Fruit fly (Drosophila melanogaster): ENCODE results near the gene CG2854.
A peak's percentile ranks its signal among the peaks of the same experiment; 100 is the strongest.

DNA sequence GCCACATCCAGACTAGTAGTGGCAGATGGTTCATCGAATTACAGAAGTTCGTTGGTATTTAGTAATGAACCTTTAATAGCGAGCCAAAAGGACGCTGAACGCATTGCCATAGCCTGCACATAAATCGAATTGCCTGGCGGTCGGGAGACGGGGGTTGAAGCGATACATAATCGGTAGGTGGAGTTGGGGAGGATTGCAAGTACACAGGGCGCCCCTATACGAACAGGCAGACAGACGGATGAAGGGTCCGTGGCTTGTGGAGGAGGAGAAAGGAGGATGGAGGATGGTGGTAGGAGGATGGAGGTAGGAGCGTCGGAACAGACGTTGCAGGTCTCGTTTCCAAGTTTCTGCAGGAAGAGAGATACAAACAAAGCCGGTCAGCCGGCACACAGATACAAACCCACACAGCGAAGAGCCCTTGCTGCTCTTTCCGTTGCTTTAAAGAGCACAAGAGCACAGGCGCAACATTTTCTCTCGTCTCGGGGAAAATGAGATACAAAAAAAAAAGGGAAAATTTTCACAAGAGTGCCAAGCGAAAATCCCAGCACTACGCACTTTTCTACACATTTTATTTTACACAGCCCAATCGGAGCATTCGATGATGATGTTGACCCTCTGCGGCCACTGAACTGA lies 3.2 kb upstream of the CG2854 start:
- TF ChIP-seq CG13204 (GFP tag; optimal IDR thresholded peaks at IDR 0.05) (peak; percentile 91), CG15710 (tag; optimal IDR thresholded peaks at IDR 0.05) (no peak), CG32121 (GFP tag; IDR thresholded peaks at IDR 0.05) (no peak), Pif1B (GFP tag; optimal IDR thresholded peaks at IDR 0.05) (no peak), CG14655 (GFP tag; optimal IDR thresholded peaks at IDR 0.05) (no peak), CG34367 (tag; optimal IDR thresholded peaks at IDR 0.05) (no peak), gl (tag; optimal IDR thresholded peaks at IDR 0.05) (no peak), D1 (tag; optimal IDR thresholded peaks at IDR 0.05) (no peak), Ets98B (GFP tag; IDR thresholded peaks at IDR 0.05) (no peak), CG17806 (tag; optimal IDR thresholded peaks at IDR 0.05) (no peak), CG12605 (GFP tag; IDR thresholded peaks at IDR 0.05) (no peak), fd96Ca (GFP tag; IDR thresholded peaks at IDR 0.05) (no peak), Snoo (tag; optimal IDR thresholded peaks at IDR 0.05) (no peak)
